Fruit fly (Drosophila melanogaster) whole organism, wandering third instar larva: ENCODE data around the gene noc.

ENCODE experiments used
- Abd-B ChIP-seq: fragments of >200 bp; optimal IDR thresholded peaks from 2 replicates; lab custom pipeline; 2017; ENCODE audit warnings: missing biosample characterization, missing genetic modification characterization
- CG9705 ChIP-seq: fragments of 200-800 bp; sonication (Bioruptor generic); optimal IDR thresholded peaks from 2 replicates; lab custom pipeline; 2018; ENCODE audit warnings: missing biosample characterization, mild to moderate bottlenecking, missing genetic modification characterization
- CrebA ChIP-seq: fragments of 200-800 bp; sonication (Bioruptor generic); optimal IDR thresholded peaks from 2 replicates; lab custom pipeline; 2016; ENCODE audit warnings: missing biosample characterization, mild to moderate bottlenecking, missing genetic modification characterization, borderline replicate concordance
- Dfd ChIP-seq: fragments of >200 bp; optimal IDR thresholded peaks from 2 replicates; lab custom pipeline; 2017; ENCODE audit warnings: missing biosample characterization, missing genetic modification characterization
- Dif ChIP-seq: fragments of 200-275, 200-300 bp; sonication (Bioruptor generic); optimal IDR thresholded peaks from 2 replicates; lab custom pipeline; 2018; ENCODE audit warnings: missing biosample characterization, missing genetic modification characterization; ENCODE audit not compliant: partially characterized antibody
- GATAd ChIP-seq: sonication (Bioruptor generic); optimal IDR thresholded peaks from 2 replicates; lab custom pipeline; 2016; ENCODE audit warnings: missing biosample characterization, missing genetic modification characterization
- HLH106 ChIP-seq: fragments of 200-800 bp; optimal IDR thresholded peaks from 3 replicates; lab custom pipeline; 2019; ENCODE audit warnings: missing biosample characterization, mild to moderate bottlenecking, missing genetic modification characterization, moderate library complexity
- Hnf4 ChIP-seq: fragments of 200-800 bp; sonication (Bioruptor generic); optimal IDR thresholded peaks from 2 replicates; lab custom pipeline; 2016; ENCODE audit warnings: missing biosample characterization, mild to moderate bottlenecking, missing genetic modification characterization
- Hr78 ChIP-seq: fragments of >200 bp; optimal IDR thresholded peaks from 2 replicates; lab custom pipeline; 2017; ENCODE audit warnings: missing biosample characterization, missing genetic modification characterization
- Hr83 ChIP-seq: fragments of 200-300 bp; sonication (Bioruptor generic); optimal IDR thresholded peaks from 2 replicates; lab custom pipeline; 2016; ENCODE audit warnings: missing biosample characterization, mild to moderate bottlenecking, missing genetic modification characterization, moderate library complexity; ENCODE audit not compliant: poor library complexity, severe bottlenecking
- Jra ChIP-seq: sonication (Bioruptor generic); optimal IDR thresholded peaks from 2 replicates; lab custom pipeline; 2016; ENCODE audit warnings: missing biosample characterization, missing genetic modification characterization
- Myc ChIP-seq: fragments of >200 bp; optimal IDR thresholded peaks from 2 replicates; lab custom pipeline; 2017
- OdsH ChIP-seq: fragments of 200-800 bp; sonication (Bioruptor generic); optimal IDR thresholded peaks from 2 replicates; lab custom pipeline; 2016; ENCODE audit warnings: missing biosample characterization, mild to moderate bottlenecking, missing genetic modification characterization
- Rel ChIP-seq, 2 experiments: fragments of 200-800 bp; sonication (Bioruptor generic) in 1 of 2; optimal IDR thresholded peaks; 2 replicates in 1 of 2; 3 replicates in 1 of 2; lab custom pipeline; 2016 to 2019; ENCODE audit warnings: mild to moderate bottlenecking in 2 of 2, missing biosample characterization in 2 of 2, missing genetic modification characterization in 2 of 2, moderate library complexity in 1 of 2
- br ChIP-seq: fragments of 200-800 bp; sonication (Bioruptor generic); optimal IDR thresholded peaks from 2 replicates; lab custom pipeline; 2016; ENCODE audit warnings: missing biosample characterization, missing genetic modification characterization
- dmrt93B ChIP-seq: fragments of 200-800 bp; sonication (Bioruptor generic); optimal IDR thresholded peaks from 2 replicates; lab custom pipeline; 2018; ENCODE audit warnings: missing biosample characterization, mild to moderate bottlenecking, missing genetic modification characterization
- dsf ChIP-seq: sonication (Bioruptor generic); optimal IDR thresholded peaks from 2 replicates; lab custom pipeline; 2016; ENCODE audit warnings: missing biosample characterization, missing genetic modification characterization, borderline replicate concordance
- fru ChIP-seq: fragments of 200-800 bp; sonication (Bioruptor generic); optimal IDR thresholded peaks from 3 replicates; lab custom pipeline; 2016; ENCODE audit warnings: missing biosample characterization, mild to moderate bottlenecking, missing genetic modification characterization
- h ChIP-seq: fragments of 200-800 bp; sonication (Bioruptor generic); optimal IDR thresholded peaks from 3 replicates; lab custom pipeline; 2016; ENCODE audit warnings: missing biosample characterization, mild to moderate bottlenecking, missing genetic modification characterization
- jim ChIP-seq: fragments of 175-275, 200-325 bp; sonication (Bioruptor generic); optimal IDR thresholded peaks from 2 replicates; lab custom pipeline; 2016; ENCODE audit warnings: missing biosample characterization, mild to moderate bottlenecking, missing genetic modification characterization
- lola ChIP-seq: fragments of >200 bp; optimal IDR thresholded peaks from 2 replicates; lab custom pipeline; 2017; ENCODE audit warnings: missing biosample characterization, missing genetic modification characterization
- pan ChIP-seq: fragments of >200 bp; optimal IDR thresholded peaks from 2 replicates; lab custom pipeline; 2017
- psq ChIP-seq: fragments of 200-800 bp; sonication (Bioruptor generic); optimal IDR thresholded peaks from 3 replicates; lab custom pipeline; 2017; ENCODE audit warnings: missing biosample characterization, mild to moderate bottlenecking, missing genetic modification characterization, moderate library complexity
- rgr ChIP-seq: fragments of 200-800 bp; sonication (Bioruptor generic); optimal IDR thresholded peaks from 3 replicates; lab custom pipeline; 2016; ENCODE audit warnings: missing biosample characterization, mild to moderate bottlenecking, missing genetic modification characterization
- sage ChIP-seq: fragments of 200-800 bp; sonication (Bioruptor generic); optimal IDR thresholded peaks from 2 replicates; lab custom pipeline; 2016; ENCODE audit warnings: missing biosample characterization, mild to moderate bottlenecking, missing genetic modification characterization
- sv ChIP-seq: fragments of 200-800 bp; sonication (Bioruptor generic); optimal IDR thresholded peaks from 3 replicates; lab custom pipeline; 2016; ENCODE audit warnings: missing biosample characterization, missing genetic modification characterization
- tai ChIP-seq: sonication (Bioruptor generic); optimal IDR thresholded peaks from 2 replicates; lab custom pipeline; 2016; ENCODE audit warnings: missing biosample characterization, missing genetic modification characterization
- woc ChIP-seq: sonication (Bioruptor generic); optimal IDR thresholded peaks from 2 replicates; lab custom pipeline; 2016; ENCODE audit warnings: missing biosample characterization, mild to moderate bottlenecking, missing genetic modification characterization

The noc gene

dm6 chr2L:14477464-14478239, 13.0 kb upstream of the noc start:
- no peak for TF ChIP-seq Myc (lab: Kevin White, UChicago)
- TF ChIP-seq br (GFP tag; lab: Kevin White, UChicago): no peak
- TF ChIP-seq h (GFP tag; lab: Kevin White, UChicago): no peak
- TF ChIP-seq fru (GFP tag; lab: Kevin White, UChicago): peak; percentile 5

dm6 chr2L:14478864-14479263, 11.8 kb upstream of the noc start:
- TF ChIP-seq Abd-B: no peak

dm6 chr2L:14483395-14483794, 7.3 kb upstream of the noc start:
- TF ChIP-seq lola (no peak), Jra (GFP tag; lab: Kevin White, UChicago) (no peak), dsf (GFP tag; lab: Kevin White, UChicago) (no peak), h (GFP tag; lab: Kevin White, UChicago) (no peak)

dm6 chr2L:14483878-14484282, 6.8 kb upstream of the noc start:
- no peak for TF ChIP-seq sv
- TF ChIP-seq Rel (GFP tag; optimal IDR thresholded peaks at IDR 0.05; lab: Kevin White, UChicago): no peak
- no peak for TF ChIP-seq Rel (tag; optimal IDR thresholded peaks at IDR 0.05; lab: Kevin White, UChicago)
- no peak for TF ChIP-seq Hr78 (GFP tag; lab: Kevin White, UChicago)
- no peak for TF ChIP-seq HLH106 (tag; lab: Kevin White, UChicago)
- TF ChIP-seq br (GFP tag; lab: Kevin White, UChicago): no peak
- TF ChIP-seq Myc (lab: Kevin White, UChicago): no peak
- no peak for TF ChIP-seq Jra (GFP tag; lab: Kevin White, UChicago)
- no peak for TF ChIP-seq Abd-B
- no peak for TF ChIP-seq fru (GFP tag; lab: Kevin White, UChicago)
- TF ChIP-seq sage: no peak
- no peak for TF ChIP-seq CrebA (GFP tag; lab: Kevin White, UChicago)
- no peak for TF ChIP-seq h (GFP tag; lab: Kevin White, UChicago)
- TF ChIP-seq Hnf4: no peak
- no peak for TF ChIP-seq dsf (GFP tag; lab: Kevin White, UChicago)
- TF ChIP-seq, all 38 proteins: peak for 0

dm6 chr2L:14484872-14485271, 5.8 kb upstream of the noc start:
- TF ChIP-seq OdsH (GFP tag; lab: Kevin White, UChicago): no peak
- TF ChIP-seq psq (GFP tag; lab: Kevin White, UChicago): no peak
- no peak for TF ChIP-seq rgr (GFP tag; lab: Kevin White, UChicago)
- no peak for TF ChIP-seq Rel (GFP tag; optimal IDR thresholded peaks at IDR 0.05; lab: Kevin White, UChicago)
- no peak for TF ChIP-seq Rel (tag; optimal IDR thresholded peaks at IDR 0.05; lab: Kevin White, UChicago)
- TF ChIP-seq lola: no peak
- TF ChIP-seq dmrt93B (GFP tag; lab: Kevin White, UChicago): no peak
- no peak for TF ChIP-seq CG9705
- no peak for TF ChIP-seq jim
- TF ChIP-seq Dfd: no peak
- TF ChIP-seq dsf (GFP tag; lab: Kevin White, UChicago): no peak
- TF ChIP-seq woc (GFP tag; lab: Kevin White, UChicago): no peak
- no peak for TF ChIP-seq Myc (lab: Kevin White, UChicago)
- TF ChIP-seq tai (GFP tag; lab: Kevin White, UChicago): no peak
- TF ChIP-seq Dif (GFP tag; lab: Kevin White, UChicago): no peak
- TF ChIP-seq GATAd (GFP tag; lab: Kevin White, UChicago): no peak
- TF ChIP-seq Hr83 (GFP tag; lab: Kevin White, UChicago): no peak
- TF ChIP-seq, all 38 proteins: peak for 0

dm6 chr2L:14486066-14486753, 4.4 kb upstream of the noc start:
- TF ChIP-seq Hr78 (GFP tag; lab: Kevin White, UChicago) (no peak), pan (lab: Kevin White, UChicago) (no peak), Dfd (no peak), HLH106 (tag; lab: Kevin White, UChicago) (no peak), fru (GFP tag; lab: Kevin White, UChicago) (no peak)
